In genomic region chrX:15259947-15260687, ce11 we compare ENCODE assay signal across 5 worm cellular contexts.
TF ChIP-seq lines count a peak whose summit lies in the region.

Gene F46F2.3, minus strand, starts transcription at chrX:15260287.

TF ChIP-seq in whole organism, L1 larva, 84 proteins besides CTCF, POLR2A, EP300 and RAD21 (continues in another document):
- TF ChIP-seq nhr-85 (tag; lab: Kevin White, UChicago) (peak; percentile 94), pqm-1 (tag; optimal IDR thresholded peaks at IDR 0.05; lab: Kevin White, UChicago) (no peak), grh-1 (GFP tag; IDR thresholded peaks at IDR 0.05; lab: Robert Waterston, UW) (0 out of 2 replicates have a peak, but pooled peaks have one; percentile 6), jun-1 (tag; optimal IDR thresholded peaks at IDR 0.05; lab: Kevin White, UChicago) (no peak), F16B12.6 (tag; optimal IDR thresholded peaks at IDR 0.05; lab: Kevin White, UChicago) (no peak), nhr-76 (tag; optimal IDR thresholded peaks at IDR 0.05; lab: Kevin White, UChicago) (no peak), nhr-20 (tag; optimal IDR thresholded peaks at IDR 0.05; lab: Kevin White, UChicago) (peak; percentile 68), mep-1 (tag; optimal IDR thresholded peaks at IDR 0.05; lab: Kevin White, UChicago) (peak; percentile 41), C04F5.9 (tag; optimal IDR thresholded peaks at IDR 0.05; lab: Kevin White, UChicago) (no peak), nhr-90 (tag; optimal IDR thresholded peaks at IDR 0.05; lab: Kevin White, UChicago; ENCODE audit: poor library complexity) (peak; percentile 50), pax-3 (tag; optimal IDR thresholded peaks at IDR 0.05; lab: Kevin White, UChicago) (no peak), lin-13 (GFP tag; optimal IDR thresholded peaks at IDR 0.05; lab: Kevin White, UChicago) (no peak), snu-23 (GFP tag; optimal IDR thresholded peaks at IDR 0.05; lab: Kevin White, UChicago) (peak; percentile 55), nhr-47 (tag; optimal IDR thresholded peaks at IDR 0.05; lab: Kevin White, UChicago) (no peak), nhr-19 (GFP tag; conservative IDR thresholded peaks at IDR 0.05; lab: Robert Waterston, UW) (0 out of 2 replicates have a peak, but pooled peaks have one; percentile 11), nhr-12 (tag; optimal IDR thresholded peaks at IDR 0.05; lab: Kevin White, UChicago) (no peak), alr-1 (tag; optimal IDR thresholded peaks at IDR 0.05; lab: Kevin White, UChicago; ENCODE audit: borderline replicate concordance) (no peak), elt-3 (tag; optimal IDR thresholded peaks at IDR 0.05; lab: Kevin White, UChicago) (peak in 1 of 6 experiments; percentile 31)

TF ChIP-seq in whole organism, L2 larva, 48 proteins besides CTCF, POLR2A, EP300 and RAD21:
- TF ChIP-seq nhr-25 (tag; optimal IDR thresholded peaks at IDR 0.05; lab: Kevin White, UChicago) (peak; percentile 1), nhr-12 (tag; optimal IDR thresholded peaks at IDR 0.05; lab: Kevin White, UChicago) (no peak), lin-11 (tag; optimal IDR thresholded peaks at IDR 0.05; lab: Kevin White, UChicago) (no peak), ceh-16 (tag; optimal IDR thresholded peaks at IDR 0.05; lab: Kevin White, UChicago) (peak; percentile 20), sma-9 (GFP tag; optimal IDR thresholded peaks at IDR 0.05; lab: Kevin White, UChicago) (peak; percentile 15), sma-9 (tag; optimal IDR thresholded peaks at IDR 0.05; lab: Kevin White, UChicago) (no peak), zag-1 (tag; optimal IDR thresholded peaks at IDR 0.05; lab: Kevin White, UChicago) (no peak), sem-4 (tag; optimal IDR thresholded peaks at IDR 0.05; lab: Kevin White, UChicago) (no peak), mab-5 (tag; optimal IDR thresholded peaks at IDR 0.05; lab: Kevin White, UChicago) (no peak), nhr-21 (tag; optimal IDR thresholded peaks at IDR 0.05; lab: Kevin White, UChicago) (no peak), lin-39 (tag; optimal IDR thresholded peaks at IDR 0.05; lab: Kevin White, UChicago) (no peak), ama-1 (optimal IDR thresholded peaks at IDR 0.05; lab: Kevin White, UChicago) (no peak), nhr-6 (tag; optimal IDR thresholded peaks at IDR 0.05; lab: Kevin White, UChicago) (no peak)

TF ChIP-seq in whole organism, L3 larva, 47 proteins besides CTCF, POLR2A, EP300 and RAD21:
- TF ChIP-seq hmg-11 (tag; optimal IDR thresholded peaks at IDR 0.05; lab: Kevin White, UChicago) (no peak), nhr-25 (tag; optimal IDR thresholded peaks at IDR 0.05; lab: Kevin White, UChicago) (peak; percentile 45)

TF ChIP-seq in whole organism, L4 larva, 104 proteins besides CTCF, POLR2A, EP300 and RAD21:
- TF ChIP-seq mdl-1 (tag; optimal IDR thresholded peaks at IDR 0.05; lab: Kevin White, UChicago) (no peak), set-16 (GFP tag; IDR thresholded peaks at IDR 0.05; lab: Robert Waterston, UW) (peak; percentile 71), nhr-25 (tag; optimal IDR thresholded peaks at IDR 0.05; lab: Kevin White, UChicago; ENCODE audit: borderline replicate concordance, insufficient read depth) (peak; percentile 31)

TF ChIP-seq in whole organism, young adult, 124 proteins besides CTCF, POLR2A, EP300 and RAD21:
- peak; percentile 68 for TF ChIP-seq zfh-2 (GFP tag; conservative IDR thresholded peaks at IDR 0.05; lab: Robert Waterston, UW)
- no peak for TF ChIP-seq ztf-18 (tag; optimal IDR thresholded peaks at IDR 0.05; lab: Kevin White, UChicago)
